Fruit fly (Drosophila melanogaster): Measurements from ENCODE around the gene CG12541.

CG12541 gene

dm6 chrX:7095292-7095911 lies 29.6 kb upstream of the CG12541 start (continued):
- TF ChIP-seq Dek (tag; optimal IDR thresholded peaks at IDR 0.05): peak; percentile 72
- peak; percentile 71 to 80 for TF ChIP-seq chif (GFP tag; optimal IDR thresholded peaks at IDR 0.05)
- TF ChIP-seq CG7745 (tag; optimal IDR thresholded peaks at IDR 0.05): no peak
- TF ChIP-seq Sin3A (optimal IDR thresholded peaks at IDR 0.05): no peak
- peak; percentile 40 for TF ChIP-seq Lhr (GFP tag; optimal IDR thresholded peaks at IDR 0.05)
- TF ChIP-seq CG12071 (GFP tag; optimal IDR thresholded peaks at IDR 0.05): peak; percentile 86
- TF ChIP-seq CG11247 (GFP tag; IDR thresholded peaks at IDR 0.05): peak; percentile 62; the same call in 1 of the 2 replicates
- TF ChIP-seq slou (GFP tag; optimal IDR thresholded peaks at IDR 0.05): peak; percentile 3
- peak; percentile 76 for TF ChIP-seq CG1647 (GFP tag; optimal IDR thresholded peaks at IDR 0.05)
- TF ChIP-seq salm (tag; optimal IDR thresholded peaks at IDR 0.05): peak; percentile 69
- peak; percentile 68 for TF ChIP-seq CG12942 (GFP tag; optimal IDR thresholded peaks at IDR 0.05)
- TF ChIP-seq CG12769 (tag; optimal IDR thresholded peaks at IDR 0.05): peak; percentile 88
- no peak for TF ChIP-seq psq (GFP tag; optimal IDR thresholded peaks at IDR 0.05)
- TF ChIP-seq Camta (GFP tag; optimal IDR thresholded peaks at IDR 0.05): peak; percentile 58
- no peak for TF ChIP-seq CG3838 (GFP tag; optimal IDR thresholded peaks at IDR 0.05)
- TF ChIP-seq hth (optimal IDR thresholded peaks at IDR 0.05): no peak
- peak in 1 of 3 experiments; percentile 60 for TF ChIP-seq lola (GFP tag; optimal IDR thresholded peaks at IDR 0.05)
- TF ChIP-seq Bteb2 (GFP tag; optimal IDR thresholded peaks at IDR 0.05): peak; percentile 51
- peak; percentile 77 for TF ChIP-seq tin (GFP tag; optimal IDR thresholded peaks at IDR 0.05)
- no peak for TF ChIP-seq chinmo (GFP tag; IDR thresholded peaks at IDR 0.05; ENCODE audit: partially characterized antibody)
- peak; percentile 61 for TF ChIP-seq CG10654 (GFP tag; optimal IDR thresholded peaks at IDR 0.05)
- peak; percentile 25 for TF ChIP-seq CG16815 (GFP tag; optimal IDR thresholded peaks at IDR 0.05)
- TF ChIP-seq CG12155 (GFP tag; optimal IDR thresholded peaks at IDR 0.05): peak; percentile 52
- TF ChIP-seq CG42726 (GFP tag; IDR thresholded peaks at IDR 0.05; ENCODE audit: partially characterized antibody): no peak
- TF ChIP-seq onecut (GFP tag; IDR thresholded peaks at IDR 0.05): peak; percentile 80
- TF ChIP-seq CG11456 (GFP tag; IDR thresholded peaks at IDR 0.05): peak; percentile 73; the same call in 2 of the 3 replicates
- TF ChIP-seq CG6683 (GFP tag; optimal IDR thresholded peaks at IDR 0.05): peak; percentile 21
- peak; percentile 78 for TF ChIP-seq E2f1 (GFP tag; IDR thresholded peaks at IDR 0.05)
- no peak for TF ChIP-seq knrl (GFP tag; IDR thresholded peaks at IDR 0.05; ENCODE audit: partially characterized antibody)
- TF ChIP-seq trem (tag; optimal IDR thresholded peaks at IDR 0.05): peak; percentile 51
- peak; percentile 8 for TF ChIP-seq CTCF (GFP tag; optimal IDR thresholded peaks at IDR 0.05)
- TF ChIP-seq HLH3B (GFP tag; IDR thresholded peaks at IDR 0.05): peak; percentile 86
- peak; percentile 50 for TF ChIP-seq cato (GFP tag; optimal IDR thresholded peaks at IDR 0.05; ENCODE audit: borderline replicate concordance)
- TF ChIP-seq CG3281 (GFP tag; optimal IDR thresholded peaks at IDR 0.05): peak; percentile 51
- TF ChIP-seq Hr78 (GFP tag; optimal IDR thresholded peaks at IDR 0.05): peak in 1 of 2 experiments; percentile 11
- TF ChIP-seq CG12299 (tag; optimal IDR thresholded peaks at IDR 0.05): peak; percentile 63
- peak; percentile 73 for TF ChIP-seq CG6689 (GFP tag; IDR thresholded peaks at IDR 0.05)
- peak; percentile 73 for TF ChIP-seq mam (GFP tag; optimal IDR thresholded peaks at IDR 0.05)
- peak; percentile 54; the same call in 1 of the 2 replicates for TF ChIP-seq CG16779 (GFP tag; IDR thresholded peaks at IDR 0.05)
- TF ChIP-seq dati (GFP tag; IDR thresholded peaks at IDR 0.05): peak; percentile 77
- peak; percentile 33 for TF ChIP-seq dm (GFP tag; optimal IDR thresholded peaks at IDR 0.05)
- TF ChIP-seq dpn (GFP tag; optimal IDR thresholded peaks at IDR 0.05): peak; percentile 65 to 82
- peak; percentile 42 for TF ChIP-seq sd (tag; optimal IDR thresholded peaks at IDR 0.05)
- no peak for TF ChIP-seq Dp (GFP tag; optimal IDR thresholded peaks at IDR 0.05)
- TF ChIP-seq ci (GFP tag; IDR thresholded peaks at IDR 0.05): peak; percentile 90
- TF ChIP-seq CG31224 (GFP tag; IDR thresholded peaks at IDR 0.05): 0 out of 2 replicates have a peak, but pooled peaks have one; percentile 38
- TF ChIP-seq dysf (GFP tag; IDR thresholded peaks at IDR 0.05): peak; percentile 85
- peak; percentile 75 for TF ChIP-seq seq (GFP tag; IDR thresholded peaks at IDR 0.05)
- peak; percentile 20 for TF ChIP-seq CG3163 (GFP tag; optimal IDR thresholded peaks at IDR 0.05)
- peak; percentile 96 for TF ChIP-seq grau (tag; optimal IDR thresholded peaks at IDR 0.05)

Data from whole organism, embryonic.